Worm (Caenorhabditis elegans) whole organism, dauer: Measurements from ENCODE around the gene algn-2.

Experiments
- unc-62 ChIP-seq: sonication (generic microtip); optimal IDR thresholded peaks from 2 replicates; lab custom pipeline; 2017; ENCODE audit warnings: missing biosample characterization, missing genetic modification reagents, missing genetic modification characterization

algn-2 gene

ce11 chrII:5416204-5416764 is 41.2 kb downstream of the algn-2 start, which contains the start of gene EEED8.2:
TSS of gene EEED8.2 (plus strand) at chrII:5416714.
- TF ChIP-seq unc-62 (GFP tag; lab: Kevin White, UChicago): no peak

- no peak for TF ChIP-seq unc-62 (GFP tag; lab: Kevin White, UChicago)
Measured at ce11 chrII:5417905-5418304, 42.8 kb downstream of the algn-2 start.

ce11 chrII:5418317-5418716 is 43.2 kb downstream of the algn-2 start:
- TF ChIP-seq unc-62 (GFP tag; lab: Kevin White, UChicago): no peak

ce11 chrII:5418929-5419328 is 43.9 kb downstream of the algn-2 start, which contains the start of gene EEED8.15:
TSS of gene EEED8.15 (plus strand) at chrII:5419229.
- no peak for TF ChIP-seq unc-62 (GFP tag; lab: Kevin White, UChicago)

ce11 chrII:5420947-5421614 is 46.0 kb downstream of the algn-2 start, which contains the start of gene tofu-6:
TSS of gene tofu-6 (plus strand) at chrII:5421248.
- no peak for TF ChIP-seq unc-62 (GFP tag; lab: Kevin White, UChicago)

- TF ChIP-seq unc-62 (GFP tag; lab: Kevin White, UChicago): no peak
Measured at ce11 chrII:5423832-5424231, 48.8 kb downstream of the algn-2 start, which contains the start of gene F07F6.7. TSS of gene F07F6.7 (minus strand) at chrII:5423858.

- TF ChIP-seq unc-62 (GFP tag; lab: Kevin White, UChicago): no peak
Measured at ce11 chrII:5425633-5426032, 50.6 kb downstream of the algn-2 start, which contains the start of gene F07F6.8. TSS of gene F07F6.8 (minus strand) at chrII:5425733.

- no peak for TF ChIP-seq unc-62 (GFP tag; lab: Kevin White, UChicago)
Measured at ce11 chrII:5426054-5426453, 51.0 kb downstream of the algn-2 start.

- no peak for TF ChIP-seq unc-62 (GFP tag; lab: Kevin White, UChicago)
Measured at ce11 chrII:5426470-5426869, 51.4 kb downstream of the algn-2 start.
